Worm (Caenorhabditis elegans): Measurements from ENCODE around the gene nspc-12.

DNA sequence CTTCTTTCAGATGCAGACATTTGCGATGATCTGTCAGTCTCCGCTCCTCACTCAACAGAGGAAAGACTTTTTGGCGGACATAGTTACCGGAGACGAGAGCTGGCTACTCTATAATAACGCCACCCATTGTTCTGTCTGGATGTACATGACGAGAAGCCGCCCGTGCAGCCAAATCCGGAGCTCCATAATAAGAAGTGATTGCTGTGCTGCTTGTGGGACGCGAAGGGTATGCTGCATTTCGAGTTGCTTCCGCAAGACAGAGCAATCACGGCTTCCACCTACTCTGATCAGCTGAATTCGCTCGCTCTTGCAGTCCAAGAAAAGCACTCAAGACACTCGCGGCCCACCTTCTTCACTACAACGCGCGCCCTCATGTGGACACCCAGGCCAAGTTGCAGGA lies 42.7 kb downstream of the nspc-12 start:
- TF ChIP-seq dao-5 (tag; optimal IDR thresholded peaks at IDR 0.05) = no peak
- no peak for TF ChIP-seq W03F9.2 (tag; optimal IDR thresholded peaks at IDR 0.05)

Measured in whole organism, L4/young adult.